Worm (Caenorhabditis elegans): ENCODE measurements around the gene dpy-7.

ce11 chrX:7502807-7503206 is 34.8 kb downstream of the dpy-7 start, which contains the start of gene F48E3.6:
- TF ChIP-seq nhr-23 (tag; optimal IDR thresholded peaks at IDR 0.05) (no peak), lin-15B (tag; optimal IDR thresholded peaks at IDR 0.05) (no peak), nfya-1 (tag; optimal IDR thresholded peaks at IDR 0.05; ENCODE audit: insufficient read depth) (no peak), nhr-11 (tag; optimal IDR thresholded peaks at IDR 0.05) (no peak), ceh-16 (tag; optimal IDR thresholded peaks at IDR 0.05) (no peak), nhr-77 (tag; optimal IDR thresholded peaks at IDR 0.05) (no peak), unc-62 (GFP tag; optimal IDR thresholded peaks at IDR 0.05) (no peak), ztf-4 (tag; optimal IDR thresholded peaks at IDR 0.05) (no peak), zag-1 (tag; optimal IDR thresholded peaks at IDR 0.05) (no peak)

All from whole organism, L3 larva.